Worm (Caenorhabditis elegans) whole organism, late embryonic: ENCODE results near the gene molo-1.

Experiments
- C08G9.2 ChIP-seq: sonication (generic microtip); optimal IDR thresholded peaks from 2 replicates; lab custom pipeline; 2016; ENCODE audit warnings: mild to moderate bottlenecking, missing genetic modification characterization, moderate library complexity, missing compliant biosample characterization
- C38D4.7 ChIP-seq: fragments of 200-800 bp; sonication (Bioruptor generic); optimal IDR thresholded peaks from 2 replicates; lab custom pipeline; 2018; ENCODE audit warnings: mild to moderate bottlenecking, missing genetic modification characterization, moderate library complexity, missing compliant biosample characterization
- F13H6.1 ChIP-seq: sonication (generic microtip); optimal IDR thresholded peaks from 2 replicates; lab custom pipeline; 2016; ENCODE audit warnings: missing genetic modification characterization, missing compliant biosample characterization
- K09A11.1 ChIP-seq: sonication (generic microtip); optimal IDR thresholded peaks from 2 replicates; lab custom pipeline; 2017; ENCODE audit warnings: antibody characterized with exemption, mild to moderate bottlenecking, missing genetic modification characterization, missing compliant biosample characterization; ENCODE audit not compliant: insufficient read depth
- T23F11.4 ChIP-seq: fragments of 200-800 bp; sonication (Bioruptor generic); optimal IDR thresholded peaks from 2 replicates; lab custom pipeline; 2018; ENCODE audit warnings: mild to moderate bottlenecking, missing genetic modification characterization, missing compliant biosample characterization
- ahr-1 ChIP-seq: sonication (generic microtip); optimal IDR thresholded peaks from 2 replicates; lab custom pipeline; 2016; ENCODE audit warnings: missing genetic modification characterization, missing compliant biosample characterization
- ceh-14 ChIP-seq: sonication (generic microtip); optimal IDR thresholded peaks from 2 replicates; lab custom pipeline; 2016; ENCODE audit warnings: missing genotype, missing genetic modification characterization, missing compliant biosample characterization
- ceh-18 ChIP-seq: sonication (generic microtip); optimal IDR thresholded peaks from 2 replicates; lab custom pipeline; 2016; ENCODE audit warnings: missing genetic modification characterization, missing compliant biosample characterization
- ceh-19 ChIP-seq: fragments of 200-800 bp; sonication (Bioruptor generic); optimal IDR thresholded peaks from 2 replicates; lab custom pipeline; 2018; ENCODE audit warnings: mild to moderate bottlenecking, missing genetic modification characterization, missing compliant biosample characterization
- ceh-22 ChIP-seq: sonication (generic microtip); optimal IDR thresholded peaks from 2 replicates; lab custom pipeline; 2017; ENCODE audit warnings: missing biosample characterization, missing genetic modification characterization
- ceh-30 ChIP-seq: fragments of 150-350 bp; optimal IDR thresholded peaks from 2 replicates; lab custom pipeline; 2014; ENCODE audit warnings: missing biosample characterization, missing genetic modification characterization
- ceh-31 ChIP-seq: sonication (generic microtip); optimal IDR thresholded peaks from 2 replicates; lab custom pipeline; 2016; ENCODE audit warnings: missing genetic modification characterization, missing compliant biosample characterization
- ceh-34 ChIP-seq: sonication (generic microtip); optimal IDR thresholded peaks from 2 replicates; lab custom pipeline; 2016; ENCODE audit warnings: mild to moderate bottlenecking, missing genetic modification characterization, missing compliant biosample characterization
- ceh-45 ChIP-seq: fragments of 200-800 bp; sonication (Bioruptor generic); IDR thresholded peaks from 2 replicates; pipeline ENCODE4 v1.3.6; 2022; ENCODE audit warnings: missing genetic modification reagents, missing genetic modification characterization, missing compliant biosample characterization
- dve-1 ChIP-seq: sonication (generic microtip); optimal IDR thresholded peaks from 2 replicates; lab custom pipeline; 2017; ENCODE audit warnings: antibody characterized with exemption, mild to moderate bottlenecking, missing genetic modification characterization, missing compliant biosample characterization
- elt-2 ChIP-seq: sonication (generic microtip); optimal IDR thresholded peaks from 2 replicates; lab custom pipeline; 2016; ENCODE audit warnings: missing genetic modification reagents, missing genetic modification characterization, missing compliant biosample characterization
- elt-4 ChIP-seq: sonication (generic microtip); optimal IDR thresholded peaks from 2 replicates; lab custom pipeline; 2016; ENCODE audit warnings: missing genetic modification characterization, missing compliant biosample characterization
- ets-4 ChIP-seq: sonication (generic microtip); optimal IDR thresholded peaks from 2 replicates; lab custom pipeline; 2016; ENCODE audit warnings: missing genetic modification characterization, missing compliant biosample characterization
- eyg-1 ChIP-seq: sonication (generic microtip); optimal IDR thresholded peaks from 2 replicates; lab custom pipeline; 2016; ENCODE audit warnings: missing genotype, missing genetic modification characterization, missing compliant biosample characterization
- fax-1 ChIP-seq: sonication (generic microtip); optimal IDR thresholded peaks from 2 replicates; lab custom pipeline; 2016; ENCODE audit warnings: missing genotype, missing genetic modification characterization, missing compliant biosample characterization
- fkh-10 ChIP-seq: fragments of 150-350 bp; optimal IDR thresholded peaks from 2 replicates; lab custom pipeline; 2014; ENCODE audit warnings: missing biosample characterization, missing genetic modification reagents, missing genetic modification characterization
- fkh-6 ChIP-seq: sonication (generic microtip); optimal IDR thresholded peaks from 2 replicates; lab custom pipeline; 2016; ENCODE audit warnings: missing genetic modification characterization, missing compliant biosample characterization
- gmeb-2 ChIP-seq: sonication (generic microtip); optimal IDR thresholded peaks from 2 replicates; lab custom pipeline; 2016; ENCODE audit warnings: missing genetic modification characterization, inconsistent platforms, missing compliant biosample characterization
- hlh-30 ChIP-seq: sonication (generic microtip); optimal IDR thresholded peaks from 2 replicates; lab custom pipeline; 2017; ENCODE audit warnings: antibody characterized with exemption, missing genetic modification characterization, missing compliant biosample characterization; ENCODE audit not compliant: insufficient read depth
- hlh-8 ChIP-seq: sonication (generic microtip); optimal IDR thresholded peaks from 2 replicates; lab custom pipeline; 2016; ENCODE audit warnings: missing genotype, missing genetic modification characterization, missing compliant biosample characterization
- lin-11 ChIP-seq: fragments of 200-800 bp; sonication (Bioruptor generic); optimal IDR thresholded peaks from 2 replicates; lab custom pipeline; 2018; ENCODE audit warnings: mild to moderate bottlenecking, missing genetic modification characterization, missing compliant biosample characterization
- madf-2 ChIP-seq: sonication (generic microtip); optimal IDR thresholded peaks from 2 replicates; lab custom pipeline; 2017; ENCODE audit warnings: missing genetic modification characterization, missing compliant biosample characterization
- nfya-1 ChIP-seq: sonication (generic microtip); optimal IDR thresholded peaks from 2 replicates; lab custom pipeline; 2017; ENCODE audit warnings: missing genetic modification characterization, mild to moderate bottlenecking, missing compliant biosample characterization, antibody characterized with exemption, moderate library complexity
- nhr-232 ChIP-seq: sonication (generic microtip); optimal IDR thresholded peaks from 2 replicates; lab custom pipeline; 2016; ENCODE audit warnings: missing genetic modification characterization, missing compliant biosample characterization
- pat-9 ChIP-seq: fragments of 200-800 bp; sonication (Bioruptor generic); optimal IDR thresholded peaks from 2 replicates; lab custom pipeline; 2018; ENCODE audit warnings: mild to moderate bottlenecking, missing genetic modification characterization, moderate library complexity, missing compliant biosample characterization
- pha-4 ChIP-seq: fragments of 150-350 bp; optimal IDR thresholded peaks from 2 replicates; lab custom pipeline; 2018; ENCODE audit warnings: missing biosample characterization, missing genetic modification reagents, missing genetic modification characterization
- pros-1 ChIP-seq: fragments of 150-350 bp; optimal IDR thresholded peaks from 2 replicates; lab custom pipeline; 2014; ENCODE audit warnings: missing biosample characterization, missing genetic modification reagents, missing genetic modification characterization
- ref-2 ChIP-seq: sonication (generic microtip); optimal IDR thresholded peaks from 2 replicates; lab custom pipeline; 2016; ENCODE audit warnings: missing genetic modification characterization, missing compliant biosample characterization
- sdc-2 ChIP-seq: sonication (generic microtip); optimal IDR thresholded peaks from 2 replicates; lab custom pipeline; 2016; ENCODE audit warnings: missing genotype, missing genetic modification characterization, missing compliant biosample characterization
- sox-2 ChIP-seq: fragments of 200-800 bp; sonication (Bioruptor generic); IDR thresholded peaks from 2 replicates; pipeline ENCODE4 v1.3.6; 2022; ENCODE audit warnings: missing genetic modification reagents, missing genetic modification characterization, missing compliant biosample characterization
- sox-4 ChIP-seq: sonication (generic microtip); optimal IDR thresholded peaks from 2 replicates; lab custom pipeline; 2017; ENCODE audit warnings: mild to moderate bottlenecking, missing genetic modification characterization, inconsistent platforms, missing compliant biosample characterization
- tbx-2 ChIP-seq: sonication (generic microtip); optimal IDR thresholded peaks from 2 replicates; lab custom pipeline; 2016; ENCODE audit warnings: missing genetic modification characterization, missing compliant biosample characterization
- ttx-3 ChIP-seq: sonication (generic microtip); optimal IDR thresholded peaks from 2 replicates; lab custom pipeline; 2016; ENCODE audit warnings: missing genetic modification reagents, missing genetic modification characterization, missing compliant biosample characterization
- unc-3 ChIP-seq, 2 experiments: fragments of 200-800 bp in 1 of 2; sonication (Bioruptor generic) in 1 of 2; sonication (generic microtip) in 1 of 2; conservative IDR thresholded peaks in 1 of 2; optimal IDR thresholded peaks in 1 of 2; 2 replicates each; pipeline versions ENCODE4 v1.3.6 to Lab custom; 2016 to 2022; ENCODE audit warnings: missing compliant biosample characterization in 2 of 2, missing genetic modification characterization in 2 of 2, missing genetic modification reagents in 1 of 2
- unc-55 ChIP-seq: sonication (generic microtip); optimal IDR thresholded peaks from 2 replicates; lab custom pipeline; 2017; ENCODE audit warnings: missing biosample characterization, missing genetic modification reagents, missing genetic modification characterization
- zip-5 ChIP-seq: sonication (generic microtip); optimal IDR thresholded peaks from 2 replicates; lab custom pipeline; 2016; ENCODE audit warnings: missing genetic modification characterization, missing compliant biosample characterization

molo-1 gene

DNA sequence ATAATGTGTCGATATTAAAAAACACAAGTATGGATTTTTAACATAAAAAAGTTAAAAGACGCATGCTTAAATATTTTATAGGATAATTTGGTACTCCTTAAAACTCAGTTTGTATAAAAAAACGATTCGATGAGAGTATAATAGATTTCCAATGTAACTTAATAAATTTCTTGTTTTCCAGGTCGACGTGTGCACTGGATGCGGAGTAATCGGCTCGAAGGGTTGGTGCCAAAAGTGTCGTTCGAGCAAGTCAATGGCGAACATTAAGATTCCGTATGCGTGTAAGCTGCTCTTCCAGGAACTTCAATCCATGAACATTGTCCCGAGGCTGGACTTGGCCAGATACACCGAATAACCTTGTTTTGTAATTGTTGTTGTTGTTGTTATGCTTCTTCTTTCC, 9.5 kb upstream of the molo-1 start:
- TF ChIP-seq K09A11.1 (no peak), T23F11.4 (GFP tag; lab: Kevin White, UChicago) (no peak), ceh-18 (tag; lab: Kevin White, UChicago) (no peak), sox-4 (tag; lab: Kevin White, UChicago) (no peak), nfya-1 (tag; lab: Kevin White, UChicago) (no peak), fkh-10 (GFP tag; lab: Kevin White, UChicago) (no peak), F13H6.1 (no peak), pha-4 (tag; lab: Kevin White, UChicago) (no peak), pros-1 (tag; lab: Kevin White, UChicago) (no peak), nhr-232 (tag; lab: Kevin White, UChicago) (no peak), gmeb-2 (no peak), ceh-19 (GFP tag; lab: Kevin White, UChicago) (no peak), tbx-2 (tag; lab: Kevin White, UChicago) (no peak), hlh-30 (tag; lab: Kevin White, UChicago) (no peak), ceh-45 (GFP tag; lab: Robert Waterston, UW) (no peak)

- TF ChIP-seq ceh-31 (tag; lab: Kevin White, UChicago), result peak; percentile 45
- TF ChIP-seq ref-2 (tag; lab: Kevin White, UChicago), result peak; percentile 32
- TF ChIP-seq elt-2 (tag; lab: Kevin White, UChicago), result no peak
- peak; percentile 58 for TF ChIP-seq ceh-34 (tag; lab: Kevin White, UChicago)
- TF ChIP-seq eyg-1 (tag; lab: Kevin White, UChicago), result peak; percentile 14
- TF ChIP-seq sdc-2 (tag; lab: Kevin White, UChicago), result no peak
- TF ChIP-seq ceh-14, result peak; percentile 34
- TF ChIP-seq sox-2 (GFP tag; lab: Robert Waterston, UW), result no peak
- no peak for TF ChIP-seq dve-1
- TF ChIP-seq sox-4 (tag; lab: Kevin White, UChicago), result no peak
- peak; percentile 73 for TF ChIP-seq ceh-18 (tag; lab: Kevin White, UChicago)
- TF ChIP-seq ceh-30, result no peak
- TF ChIP-seq nfya-1 (tag; lab: Kevin White, UChicago), result peak; percentile 13
- TF ChIP-seq tbx-2 (tag; lab: Kevin White, UChicago), result peak; percentile 32
- peak; percentile 68 for TF ChIP-seq ets-4 (tag; lab: Kevin White, UChicago)
- peak; percentile 47 for TF ChIP-seq pat-9
Measured at ce11 chrIII:5564799-5565198, 9.0 kb upstream of the molo-1 start, which contains the start of gene mlc-3. TSS of gene mlc-3 (plus strand) at chrIII:5565025.

DNA sequence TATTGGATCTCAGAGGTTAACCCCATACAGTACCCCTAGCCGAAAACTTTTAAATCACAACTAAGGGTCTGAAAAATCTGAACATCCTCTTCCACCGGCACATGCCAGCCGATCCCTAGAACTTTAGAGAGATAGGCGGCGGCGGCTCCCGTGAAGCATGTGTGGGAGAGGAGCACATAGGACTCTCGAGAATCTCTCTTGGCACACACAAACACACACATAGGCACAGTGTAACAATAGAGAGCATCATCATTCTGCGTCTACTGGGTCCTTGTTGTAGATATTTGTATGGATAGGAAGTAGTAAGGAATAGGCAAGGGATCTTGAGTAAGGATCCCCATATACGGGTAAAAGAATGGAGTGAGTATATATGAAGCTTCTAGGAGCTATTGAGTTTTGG, 8.1 kb upstream of the molo-1 start:
- TF ChIP-seq ceh-45 (GFP tag; lab: Robert Waterston, UW) (no peak), unc-55 (GFP tag; lab: Kevin White, UChicago) (peak; percentile 8)

DNA sequence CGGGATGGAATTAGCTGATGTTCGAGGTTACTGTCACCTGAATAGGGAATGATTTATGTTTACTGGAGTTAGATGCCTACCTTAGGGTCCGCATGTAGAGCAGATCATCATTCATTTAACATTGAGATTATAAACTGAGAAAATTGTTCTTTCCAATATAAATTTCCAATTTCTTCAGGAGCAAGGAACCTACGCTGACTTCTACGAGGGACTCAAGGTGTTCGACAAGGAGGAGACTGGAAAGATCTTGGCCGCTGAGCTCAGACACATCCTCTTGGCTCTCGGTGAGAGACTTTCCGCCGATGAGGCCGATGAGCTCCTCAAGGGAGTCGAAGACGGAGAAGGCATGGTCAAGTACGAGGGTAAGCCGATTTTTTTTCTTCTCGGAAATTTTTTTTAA, 7.3 kb upstream of the molo-1 start:
- TF ChIP-seq madf-2 (tag; lab: Kevin White, UChicago) (no peak), ref-2 (tag; lab: Kevin White, UChicago) (no peak), ahr-1 (tag; lab: Kevin White, UChicago) (no peak), nhr-232 (tag; lab: Kevin White, UChicago) (no peak), C38D4.7 (GFP tag; lab: Kevin White, UChicago) (no peak), fax-1 (tag; lab: Kevin White, UChicago) (no peak), lin-11 (tag; lab: Kevin White, UChicago) (no peak), unc-3 (GFP tag; conservative IDR thresholded peaks at IDR 0.05; lab: Robert Waterston, UW) (no peak), unc-3 (tag; optimal IDR thresholded peaks at IDR 0.05; lab: Kevin White, UChicago) (no peak), hlh-8 (tag; lab: Kevin White, UChicago) (no peak), ceh-14 (no peak), elt-4 (no peak), zip-5 (tag; lab: Kevin White, UChicago) (no peak), T23F11.4 (GFP tag; lab: Kevin White, UChicago) (no peak), fkh-6 (no peak), ceh-22 (tag; lab: Kevin White, UChicago) (no peak), ttx-3 (tag; lab: Kevin White, UChicago) (no peak), C08G9.2 (tag; lab: Kevin White, UChicago) (no peak)
